Fruit fly (Drosophila melanogaster) whole organism, prepupa: Measurements from ENCODE around the gene Mdh2.

Experiments
- CG10631 ChIP-seq: fragments of 200-800 bp; sonication (Bioruptor generic); optimal IDR thresholded peaks from 2 replicates; lab custom pipeline; 2016; ENCODE audit warnings: missing biosample characterization, missing genetic modification characterization
- CG11294 ChIP-seq: fragments of 200-800 bp; sonication (Bioruptor generic); IDR thresholded peaks from 2 replicates; pipeline ENCODE4 v1.3.6; 2022; ENCODE audit warnings: missing biosample characterization, missing genetic modification characterization
- CG11762 ChIP-seq: fragments of 200-800 bp; sonication (Bioruptor generic); optimal IDR thresholded peaks from 3 replicates; lab custom pipeline; 2016; ENCODE audit warnings: missing biosample characterization, missing genetic modification characterization; ENCODE audit not compliant: insufficient read depth
- CG11902 ChIP-seq: fragments of 200-800 bp; sonication (Bioruptor generic); optimal IDR thresholded peaks from 3 replicates; lab custom pipeline; 2016; ENCODE audit warnings: missing biosample characterization, missing genetic modification characterization
- CG1621 ChIP-seq: fragments of 200-800 bp; sonication (Bioruptor generic); optimal IDR thresholded peaks from 3 replicates; lab custom pipeline; 2018; ENCODE audit warnings: missing biosample characterization, mild to moderate bottlenecking, missing genetic modification characterization
- CG16779 ChIP-seq: fragments of 200-800 bp; sonication (Bioruptor generic); optimal IDR thresholded peaks from 3 replicates; lab custom pipeline; 2017; ENCODE audit warnings: missing biosample characterization, mild to moderate bottlenecking, missing genetic modification characterization
- CG3032 ChIP-seq: fragments of 200-800 bp; optimal IDR thresholded peaks from 2 replicates; lab custom pipeline; 2019; ENCODE audit warnings: missing biosample characterization, mild to moderate bottlenecking, missing genetic modification characterization, moderate library complexity
- CG31627 ChIP-seq: fragments of 200-800 bp; sonication (Bioruptor generic); optimal IDR thresholded peaks from 3 replicates; lab custom pipeline; 2016; ENCODE audit warnings: missing biosample characterization, missing genetic modification characterization
- CG3919 ChIP-seq: fragments of 200-800 bp; sonication (Bioruptor generic); optimal IDR thresholded peaks from 3 replicates; lab custom pipeline; 2016; ENCODE audit warnings: missing biosample characterization, missing genetic modification characterization
- CG6163 ChIP-seq: fragments of 200-800 bp; sonication (Bioruptor generic); IDR thresholded peaks from 3 replicates; pipeline ENCODE4 v1.3.6; 2022; ENCODE audit warnings: missing biosample characterization, missing genetic modification characterization
- CG6792 ChIP-seq: fragments of 200-800 bp; sonication (Bioruptor generic); optimal IDR thresholded peaks from 3 replicates; lab custom pipeline; 2016; ENCODE audit warnings: missing biosample characterization, missing genetic modification characterization
- CG6808 ChIP-seq: fragments of 200-800 bp; sonication (Bioruptor generic); optimal IDR thresholded peaks from 3 replicates; lab custom pipeline; 2017; ENCODE audit warnings: missing biosample characterization, missing genetic modification characterization, mild to moderate bottlenecking, moderate library complexity, missing genetic modification reagents
- CG6854 ChIP-seq: fragments of 200-800 bp; sonication (Bioruptor generic); optimal IDR thresholded peaks from 2 replicates; lab custom pipeline; 2017; ENCODE audit warnings: missing biosample characterization, mild to moderate bottlenecking, missing genetic modification characterization
- CG8319 ChIP-seq: fragments of 200-800 bp; sonication (Bioruptor generic); optimal IDR thresholded peaks from 3 replicates; lab custom pipeline; 2016; ENCODE audit warnings: missing biosample characterization, missing genetic modification characterization
- CG8632 ChIP-seq: fragments of 200-800 bp; sonication (Bioruptor generic); optimal IDR thresholded peaks from 3 replicates; lab custom pipeline; 2016; ENCODE audit warnings: missing biosample characterization, missing genetic modification characterization
- Eip93F ChIP-seq: fragments of 200-800 bp; sonication (Bioruptor generic); optimal IDR thresholded peaks from 2 replicates; lab custom pipeline; 2016; ENCODE audit warnings: missing biosample characterization, mild to moderate bottlenecking, missing genetic modification characterization
- Ets21C ChIP-seq: fragments of 200-800 bp; sonication (Bioruptor generic); optimal IDR thresholded peaks from 3 replicates; lab custom pipeline; 2016; ENCODE audit warnings: missing biosample characterization, missing genetic modification characterization
- Ets96B ChIP-seq: fragments of 200-800 bp; optimal IDR thresholded peaks from 2 replicates; lab custom pipeline; 2019; ENCODE audit warnings: missing biosample characterization, mild to moderate bottlenecking, missing genetic modification characterization, moderate library complexity
- Gug ChIP-seq: fragments of 200-800 bp; sonication (Bioruptor generic); IDR thresholded peaks from 2 replicates; pipeline ENCODE4 v1.3.6; 2022; ENCODE audit warnings: missing biosample characterization, missing genetic modification characterization
- Hr38 ChIP-seq: sonication (Bioruptor generic); optimal IDR thresholded peaks from 2 replicates; lab custom pipeline; 2016; ENCODE audit warnings: missing biosample characterization, missing genetic modification characterization
- Hr39 ChIP-seq: fragments of 200-800 bp; sonication (Bioruptor generic); optimal IDR thresholded peaks from 2 replicates; lab custom pipeline; 2016; ENCODE audit warnings: missing biosample characterization, missing genetic modification characterization
- Hr4 ChIP-seq: fragments of 200-800 bp; sonication (Bioruptor generic); optimal IDR thresholded peaks from 3 replicates; lab custom pipeline; 2016; ENCODE audit warnings: missing biosample characterization, missing genetic modification characterization
- Lpt ChIP-seq: fragments of 200-800 bp; sonication (Bioruptor generic); optimal IDR thresholded peaks from 3 replicates; lab custom pipeline; 2016; ENCODE audit warnings: missing biosample characterization, missing genetic modification characterization
- Met ChIP-seq: fragments of 200-800 bp; sonication (Bioruptor generic); optimal IDR thresholded peaks from 3 replicates; lab custom pipeline; 2016; ENCODE audit warnings: missing biosample characterization, missing genetic modification characterization
- OdsH ChIP-seq: fragments of 200-800 bp; sonication (Bioruptor generic); optimal IDR thresholded peaks from 3 replicates; lab custom pipeline; 2016; ENCODE audit warnings: missing biosample characterization, missing genetic modification characterization
- Sox102F ChIP-seq: fragments of 200-800 bp; sonication (Bioruptor generic); optimal IDR thresholded peaks from 2 replicates; lab custom pipeline; 2016; ENCODE audit warnings: missing biosample characterization, mild to moderate bottlenecking, missing genetic modification characterization
- Sox14 ChIP-seq: fragments of 200-800 bp; sonication (Bioruptor generic); optimal IDR thresholded peaks from 3 replicates; lab custom pipeline; 2016; ENCODE audit warnings: missing biosample characterization, missing genetic modification characterization
- achi ChIP-seq: fragments of 200-800 bp; sonication (Bioruptor generic); optimal IDR thresholded peaks from 3 replicates; lab custom pipeline; 2016; ENCODE audit warnings: missing biosample characterization, missing genetic modification characterization
- acj6 ChIP-seq: fragments of 200-800 bp; sonication (Bioruptor generic); optimal IDR thresholded peaks from 3 replicates; lab custom pipeline; 2016; ENCODE audit warnings: missing biosample characterization, missing genetic modification characterization
- cyc ChIP-seq: fragments of 200-800 bp; sonication (Bioruptor generic); optimal IDR thresholded peaks from 3 replicates; lab custom pipeline; 2016; ENCODE audit warnings: missing biosample characterization, missing genetic modification characterization
- dsx ChIP-seq: fragments of 200-800 bp; optimal IDR thresholded peaks from 3 replicates; lab custom pipeline; 2019; ENCODE audit warnings: missing biosample characterization, mild to moderate bottlenecking, missing genetic modification characterization, moderate library complexity; ENCODE audit not compliant: poor library complexity, severe bottlenecking
- eg ChIP-seq: fragments of 200-800 bp; sonication (Bioruptor generic); IDR thresholded peaks from 3 replicates; pipeline ENCODE4 v1.3.6; 2022; ENCODE audit warnings: missing biosample characterization, missing genetic modification characterization
- esn ChIP-seq: fragments of 200-800 bp; sonication (Bioruptor generic); optimal IDR thresholded peaks from 2 replicates; lab custom pipeline; 2016; ENCODE audit warnings: missing biosample characterization, mild to moderate bottlenecking, missing genetic modification characterization, moderate library complexity
- fd85E ChIP-seq: fragments of 200-800 bp; sonication (Bioruptor generic); optimal IDR thresholded peaks from 3 replicates; lab custom pipeline; 2016; ENCODE audit warnings: missing biosample characterization, missing genetic modification characterization
- fkh ChIP-seq: fragments of 200-800 bp; sonication (Bioruptor generic); optimal IDR thresholded peaks from 3 replicates; lab custom pipeline; 2017; ENCODE audit warnings: missing biosample characterization, mild to moderate bottlenecking, missing genetic modification characterization, moderate library complexity
- lz ChIP-seq: fragments of 200-800 bp; sonication (Bioruptor generic); optimal IDR thresholded peaks from 3 replicates; lab custom pipeline; 2016; ENCODE audit warnings: missing biosample characterization, missing genetic modification characterization
- net ChIP-seq: fragments of 200-800 bp; sonication (Bioruptor generic); optimal IDR thresholded peaks from 3 replicates; lab custom pipeline; 2016; ENCODE audit warnings: missing biosample characterization, missing genetic modification characterization
- pdm3 ChIP-seq: fragments of 200-800 bp; sonication (Bioruptor generic); optimal IDR thresholded peaks from 3 replicates; lab custom pipeline; 2016; ENCODE audit warnings: missing biosample characterization, missing genetic modification characterization
- salr ChIP-seq, 2 experiments: fragments of 200-800 bp; sonication (Bioruptor generic); optimal IDR thresholded peaks; 3 replicates each; lab custom pipeline; 2016 to 2018; ENCODE audit warnings: missing biosample characterization in 2 of 2, missing genetic modification characterization in 2 of 2, mild to moderate bottlenecking in 1 of 2
- spab ChIP-seq: fragments of 200-800 bp; sonication (Bioruptor generic); optimal IDR thresholded peaks from 2 replicates; lab custom pipeline; 2017; ENCODE audit warnings: missing biosample characterization, mild to moderate bottlenecking, missing genetic modification characterization, missing genetic modification reagents
- ss ChIP-seq, 2 experiments: fragments of 200-800 bp; sonication (Bioruptor generic); optimal IDR thresholded peaks; 2 replicates in 1 of 2; 3 replicates in 1 of 2; lab custom pipeline; 2017 to 2018; ENCODE audit warnings: mild to moderate bottlenecking in 2 of 2, missing biosample characterization in 2 of 2, missing genetic modification characterization in 2 of 2, moderate library complexity in 1 of 2
- svp ChIP-seq: fragments of 200-800 bp; sonication (Bioruptor generic); peaks from one replicate; lab custom pipeline; 2016; ENCODE audit warnings: missing biosample characterization, missing genetic modification characterization
- topi ChIP-seq: fragments of 200-800 bp; sonication (Bioruptor generic); optimal IDR thresholded peaks from 3 replicates; lab custom pipeline; 2016; ENCODE audit warnings: missing biosample characterization, missing genetic modification characterization
- vri ChIP-seq: fragments of 200-800 bp; sonication (Bioruptor generic); optimal IDR thresholded peaks from 3 replicates; lab custom pipeline; 2016; ENCODE audit warnings: missing biosample characterization, mild to moderate bottlenecking, missing genetic modification characterization

Mdh2 gene

DNA sequence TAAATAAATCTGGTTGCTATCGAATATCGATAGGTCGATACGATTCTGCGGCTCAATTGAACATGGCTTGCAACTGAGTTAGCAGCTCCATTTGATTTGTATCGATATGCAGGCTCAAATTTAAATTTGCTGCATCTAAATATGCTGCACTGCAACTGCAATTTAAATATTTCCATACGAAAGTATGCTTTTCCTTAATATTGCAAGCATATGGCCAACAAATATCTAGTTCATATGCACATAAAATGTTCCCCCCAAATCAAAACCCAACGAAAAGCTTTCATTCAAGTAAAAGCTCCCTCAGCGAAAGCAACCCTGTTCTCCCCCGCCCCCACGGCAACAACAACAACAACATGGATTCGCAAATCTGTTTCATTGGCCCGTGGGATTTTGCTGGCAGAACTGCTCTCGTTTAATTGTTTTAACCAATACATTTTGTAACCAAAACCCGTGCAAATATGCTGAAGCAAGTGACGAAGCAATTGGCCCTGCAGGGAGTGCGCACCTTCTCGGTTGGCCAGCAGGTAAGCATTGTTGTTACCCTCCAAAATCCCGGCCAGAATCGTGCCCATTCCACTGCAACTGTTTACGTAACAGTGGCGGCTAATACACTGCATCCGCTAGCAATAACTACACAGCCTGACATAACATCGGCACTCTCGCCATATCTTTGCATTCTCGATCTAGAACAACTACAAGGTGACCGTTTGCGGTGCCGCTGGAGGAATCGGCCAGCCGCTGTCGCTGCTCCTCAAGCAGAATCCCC, at the start of gene Mdh2, which contains the start of gene CG7168:
Gene Mdh2 (plus strand): TSS at position 354 of the 766 bp plus-strand sequence.
Gene CG7168 (minus strand): TSS at position 40 of the 766 bp plus-strand sequence.
- TF ChIP-seq Lpt (GFP tag; lab: Kevin White, UChicago) (no peak), net (GFP tag; lab: Kevin White, UChicago) (no peak), CG8319 (GFP tag; lab: Kevin White, UChicago) (no peak), topi (peak; percentile 2), eg (no peak), Gug (GFP tag; lab: Robert Waterston, UW) (no peak), salr (GFP tag; optimal IDR thresholded peaks at IDR 0.05; lab: Kevin White, UChicago) (no peak), Ets96B (tag; lab: Kevin White, UChicago) (no peak), CG11902 (no peak), Sox14 (GFP tag; lab: Kevin White, UChicago) (peak; percentile 7), dsx (peak; percentile 28), pdm3 (GFP tag; lab: Kevin White, UChicago) (no peak), CG11294 (GFP tag; lab: Robert Waterston, UW) (no peak), CG6792 (no peak), Hr39 (GFP tag; lab: Kevin White, UChicago) (no peak), spab (GFP tag; lab: Kevin White, UChicago) (no peak), CG1621 (tag; lab: Kevin White, UChicago) (no peak), esn (GFP tag; lab: Kevin White, UChicago) (peak; percentile 17), acj6 (GFP tag; lab: Kevin White, UChicago) (no peak), Eip93F (GFP tag; lab: Kevin White, UChicago) (no peak), CG6808 (GFP tag; lab: Kevin White, UChicago) (no peak), fkh (GFP tag; lab: Kevin White, UChicago) (peak; percentile 79), lz (GFP tag; lab: Kevin White, UChicago) (peak; percentile 19), vri (peak; percentile 82), svp (GFP tag; lab: Kevin White, UChicago) (peak; percentile 75), Met (GFP tag; lab: Kevin White, UChicago) (no peak), CG6854 (no peak), Hr4 (GFP tag; lab: Kevin White, UChicago) (no peak)

DNA sequence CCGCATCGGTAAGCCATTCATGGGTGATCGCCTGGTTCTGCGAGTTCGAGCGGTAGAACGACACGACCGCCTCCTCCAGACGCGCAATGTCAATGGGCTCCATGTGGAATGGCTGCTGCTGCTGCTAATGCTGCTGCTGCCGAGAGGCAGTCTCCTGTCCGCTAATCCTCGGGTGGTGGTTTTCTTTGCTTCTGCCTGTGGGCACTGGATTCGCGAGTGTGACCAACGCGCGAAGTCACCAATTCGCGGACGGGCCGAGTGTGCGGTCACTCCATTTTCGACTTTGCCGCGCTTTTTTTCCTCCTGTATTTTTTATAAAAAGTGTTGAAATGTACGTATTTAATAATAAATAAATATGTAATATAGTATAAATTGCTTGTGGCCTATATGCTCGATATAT, 43.0 kb upstream of the Mdh2 start, which contains the start of gene cdm:
Gene cdm (minus strand): TSS at position 236 of the 400 bp plus-strand sequence.
- no peak for TF ChIP-seq CG16779
- TF ChIP-seq Sox14 (GFP tag; lab: Kevin White, UChicago) = no peak
- peak; percentile 8 for TF ChIP-seq esn (GFP tag; lab: Kevin White, UChicago)
- TF ChIP-seq CG6163 (GFP tag; lab: Robert Waterston, UW) = peak; percentile 19; the same call in 1 of the 3 replicates
- no peak for TF ChIP-seq CG31627
- TF ChIP-seq CG3919 (GFP tag; lab: Kevin White, UChicago) = no peak
- no peak for TF ChIP-seq Ets96B (tag; lab: Kevin White, UChicago)

DNA sequence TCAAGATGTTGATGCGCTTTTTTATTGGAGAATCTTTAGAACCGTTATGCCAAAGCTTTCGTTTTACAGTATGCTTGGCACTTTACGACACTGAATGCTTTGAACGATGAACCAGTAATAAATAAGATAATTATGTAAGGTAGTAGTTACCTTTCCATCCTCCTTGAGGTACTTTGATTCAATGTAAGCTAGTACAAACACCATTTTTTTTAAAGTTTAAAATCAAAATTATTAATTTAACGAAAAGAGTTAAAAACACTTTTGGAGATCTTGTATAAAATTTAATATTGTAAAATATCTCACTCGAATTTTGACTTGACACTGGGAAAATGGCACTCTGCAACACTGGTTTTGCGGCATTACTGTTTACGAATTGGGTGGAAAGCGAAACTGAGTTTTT, 40.8 kb upstream of the Mdh2 start, which contains the start of the genes Arp5 and CG7208:
Gene Arp5 (plus strand): TSS at position 114 of the 400 bp plus-strand sequence.
Gene CG7208 (minus strand): TSS at position 331 of the 400 bp plus-strand sequence.
- TF ChIP-seq eg (no peak; the same call in 2 of the 3 replicates), CG8319 (GFP tag; lab: Kevin White, UChicago) (peak; percentile 51), CG31627 (peak; percentile 71), pdm3 (GFP tag; lab: Kevin White, UChicago) (peak; percentile 76), Sox14 (GFP tag; lab: Kevin White, UChicago) (peak; percentile 69), svp (GFP tag; lab: Kevin White, UChicago) (no peak), Gug (GFP tag; lab: Robert Waterston, UW) (peak; percentile 42; the same call in 1 of the 2 replicates), CG8632 (GFP tag; lab: Kevin White, UChicago) (peak; percentile 39), cyc (GFP tag; lab: Kevin White, UChicago) (peak; percentile 68), acj6 (GFP tag; lab: Kevin White, UChicago) (peak; percentile 69), topi (peak; percentile 73), CG3032 (tag; lab: Kevin White, UChicago) (peak; percentile 48), OdsH (GFP tag; lab: Kevin White, UChicago) (no peak), CG10631 (GFP tag; lab: Kevin White, UChicago) (no peak), Sox102F (GFP tag; lab: Kevin White, UChicago) (no peak), Hr38 (GFP tag; lab: Kevin White, UChicago) (no peak), CG3919 (GFP tag; lab: Kevin White, UChicago) (no peak), dsx (no peak), CG6163 (GFP tag; lab: Robert Waterston, UW) (no peak), esn (GFP tag; lab: Kevin White, UChicago) (peak; percentile 83), lz (GFP tag; lab: Kevin White, UChicago) (peak; percentile 62), CG11762 (GFP tag; lab: Kevin White, UChicago) (peak; percentile 36), fd85E (GFP tag; lab: Kevin White, UChicago) (peak; percentile 10), net (GFP tag; lab: Kevin White, UChicago) (no peak), ss (GFP tag; optimal IDR thresholded peaks at IDR 0.05; lab: Kevin White, UChicago) (no peak), Hr4 (GFP tag; lab: Kevin White, UChicago) (no peak), Ets21C (GFP tag; lab: Kevin White, UChicago) (peak; percentile 50), achi (GFP tag; lab: Kevin White, UChicago) (peak; percentile 79)
